Worm (Caenorhabditis elegans) whole organism, L2 larva: ENCODE measurements around the gene mec-3.

Experiments used
- egl-27 ChIP-seq: sonication (generic microtip); optimal IDR thresholded peaks from 3 replicates; lab custom pipeline; 2017; ENCODE audit warnings: missing biosample characterization, missing genetic modification reagents, missing genetic modification characterization
- lin-13 ChIP-seq: fragments of 150-350 bp; optimal IDR thresholded peaks from 2 replicates; lab custom pipeline; 2014; ENCODE audit warnings: missing biosample characterization, missing genetic modification reagents, missing genetic modification characterization
- nhr-10 ChIP-seq: sonication (generic microtip); optimal IDR thresholded peaks from 2 replicates; lab custom pipeline; 2017; ENCODE audit warnings: missing biosample characterization, missing genetic modification characterization
- unc-62 ChIP-seq: fragments of 150-350 bp; optimal IDR thresholded peaks from 2 replicates; lab custom pipeline; 2014; ENCODE audit warnings: missing biosample characterization, missing genetic modification reagents, missing genetic modification characterization

DNA sequence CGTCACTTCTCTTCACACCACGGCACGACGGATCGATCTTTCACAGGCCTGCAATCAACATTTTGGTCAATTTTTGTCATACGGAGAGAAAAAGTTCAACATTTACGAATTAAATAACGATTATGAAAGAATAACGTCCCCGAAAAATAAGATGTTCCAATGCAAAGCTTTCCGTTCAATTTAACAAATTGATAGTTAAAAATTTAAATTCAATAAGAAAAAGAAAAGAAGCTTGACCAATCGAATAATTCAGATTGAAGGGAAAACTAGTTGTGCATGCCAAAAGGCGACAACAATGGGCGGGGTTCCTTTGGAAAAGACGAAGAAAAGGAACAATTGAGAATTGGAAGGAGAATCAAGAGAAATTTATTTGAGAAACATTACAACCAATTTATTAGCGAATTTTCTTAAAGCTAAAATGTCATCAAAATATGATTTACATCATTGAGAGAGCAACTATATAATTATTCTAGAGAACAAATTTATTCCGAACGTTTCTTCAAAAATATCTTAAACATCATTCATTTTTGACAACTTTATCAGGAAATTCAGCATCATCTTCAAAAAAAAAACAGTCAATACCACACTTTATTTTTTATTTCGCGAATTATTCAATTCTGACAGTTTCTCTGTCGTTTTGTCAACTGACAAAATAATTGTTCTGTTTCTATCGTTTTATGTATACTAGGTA is 40.0 kb upstream of the mec-3 start, which contains the start of gene tax-6:
- no peak for TF ChIP-seq unc-62 (GFP tag; lab: Kevin White, UChicago)
- no peak for TF ChIP-seq lin-13 (GFP tag; lab: Kevin White, UChicago)
- TF ChIP-seq nhr-10 (tag; lab: Kevin White, UChicago), result no peak
- no peak for TF ChIP-seq egl-27 (tag; lab: Kevin White, UChicago)
